Fruit fly (Drosophila melanogaster) Kc167 (cell line): ENCODE data around the gene CG13305.

Source experiments
- Myc ChIP-seq: fragments of >200 bp; optimal IDR thresholded peaks from 2 replicates; lab custom pipeline; 2017; ENCODE audit warnings: missing external identifiers
- Sin3A ChIP-seq: fragments of >200 bp; optimal IDR thresholded peaks from 2 replicates; lab custom pipeline; 2018; ENCODE audit warnings: missing external identifiers
- h ChIP-seq: fragments of >200 bp; optimal IDR thresholded peaks from 3 replicates; lab custom pipeline; 2018; ENCODE audit warnings: missing external identifiers
- insv ChIP-seq: fragments of >200 bp; optimal IDR thresholded peaks from 3 replicates; lab custom pipeline; 2018; ENCODE audit warnings: missing external identifiers
- psq ChIP-seq: fragments of >200 bp; optimal IDR thresholded peaks from 2 replicates; lab custom pipeline; 2017; ENCODE audit warnings: missing external identifiers
- ttk ChIP-seq: sonication (Bioruptor generic); optimal IDR thresholded peaks from 2 replicates; lab custom pipeline; 2017; ENCODE audit warnings: missing external identifiers

CG13305 gene

dm6 chr3L:8681896-8682550 lies 35.4 kb upstream of the CG13305 start:
- TF ChIP-seq ttk (lab: Kevin White, UChicago), result no peak

- no peak for TF ChIP-seq insv (lab: Kevin White, UChicago)
- no peak for TF ChIP-seq Sin3A (lab: Kevin White, UChicago)
- no peak for TF ChIP-seq ttk (lab: Kevin White, UChicago)
- TF ChIP-seq h, result no peak
- TF ChIP-seq Myc (lab: Kevin White, UChicago), result no peak
- no peak for TF ChIP-seq psq (lab: Kevin White, UChicago)
These were observed 34.6 kb upstream of the CG13305 start for dm6 chr3L:8681271-8681670.

- TF ChIP-seq insv (lab: Kevin White, UChicago) (no peak), Myc (lab: Kevin White, UChicago) (no peak), psq (lab: Kevin White, UChicago) (no peak), ttk (lab: Kevin White, UChicago) (no peak), Sin3A (lab: Kevin White, UChicago) (no peak), h (no peak)
These were observed 33.7 kb upstream of the CG13305 start for dm6 chr3L:8680353-8680752.

dm6 chr3L:8677774-8678173 lies 31.2 kb upstream of the CG13305 start:
- TF ChIP-seq ttk (lab: Kevin White, UChicago) (peak; percentile 91), insv (lab: Kevin White, UChicago) (no peak)

DNA sequence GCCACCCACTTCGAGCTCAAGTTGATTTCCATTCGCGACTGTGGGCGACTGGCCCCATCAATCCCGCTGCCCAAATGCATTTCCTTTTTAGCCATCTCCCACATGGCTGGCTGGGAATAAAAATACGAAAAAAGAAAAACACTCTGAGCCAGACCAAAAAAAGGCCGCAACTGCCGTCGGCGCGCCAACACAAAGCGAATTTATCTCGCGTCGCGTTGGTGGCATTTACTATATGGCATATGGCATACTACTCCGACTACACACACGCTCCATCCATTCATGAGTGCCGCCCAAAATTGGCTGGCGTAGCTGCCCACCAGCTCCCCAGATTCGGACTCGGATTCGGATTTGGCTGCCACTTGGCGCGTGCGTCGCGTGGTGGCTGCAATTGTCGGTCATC lies 29.9 kb upstream of the CG13305 start:
- TF ChIP-seq insv (lab: Kevin White, UChicago), result no peak
- TF ChIP-seq Sin3A (lab: Kevin White, UChicago), result no peak
- TF ChIP-seq ttk (lab: Kevin White, UChicago), result no peak
- TF ChIP-seq h, result no peak

- TF ChIP-seq Myc (lab: Kevin White, UChicago) (no peak), psq (lab: Kevin White, UChicago) (no peak), Sin3A (lab: Kevin White, UChicago) (no peak), insv (lab: Kevin White, UChicago) (no peak), ttk (lab: Kevin White, UChicago) (no peak), h (no peak)
These were observed 29.0 kb upstream of the CG13305 start, which contains the start of gene hry for dm6 chr3L:8675545-8676084. Gene hry (plus strand): TSS chr3L:8675759.

- no peak for TF ChIP-seq h
- no peak for TF ChIP-seq ttk (lab: Kevin White, UChicago)
- no peak for TF ChIP-seq Sin3A (lab: Kevin White, UChicago)
- no peak for TF ChIP-seq psq (lab: Kevin White, UChicago)
- no peak for TF ChIP-seq insv (lab: Kevin White, UChicago)
- no peak for TF ChIP-seq Myc (lab: Kevin White, UChicago)
These were observed 28.5 kb upstream of the CG13305 start for dm6 chr3L:8675029-8675544.

- no peak for TF ChIP-seq Sin3A (lab: Kevin White, UChicago)
These were observed 26.9 kb upstream of the CG13305 start for dm6 chr3L:8673377-8674000.

- TF ChIP-seq Sin3A (lab: Kevin White, UChicago) (no peak), ttk (lab: Kevin White, UChicago) (no peak), Myc (lab: Kevin White, UChicago) (no peak), h (no peak), psq (lab: Kevin White, UChicago) (no peak), insv (lab: Kevin White, UChicago) (no peak)
These were observed 25.8 kb upstream of the CG13305 start for dm6 chr3L:8672199-8673059.

DNA sequence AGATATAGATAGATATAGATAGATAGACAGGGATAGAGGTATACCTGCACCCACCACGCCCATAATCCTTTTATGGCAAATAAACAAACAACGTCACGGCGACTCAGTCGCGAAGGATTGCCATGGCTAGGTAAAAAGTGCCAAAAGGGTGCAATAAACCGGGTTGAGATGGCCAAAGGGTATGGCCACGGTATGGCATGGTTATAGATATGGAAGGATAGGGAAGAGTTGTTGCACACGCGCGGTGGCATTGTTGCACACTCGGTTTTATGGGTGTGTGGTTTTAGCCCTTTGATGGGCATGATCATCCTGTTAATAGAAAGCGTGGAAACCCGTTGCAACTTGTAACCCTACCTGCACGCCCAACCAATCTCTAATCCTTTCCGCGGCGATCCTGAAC lies 24.4 kb upstream of the CG13305 start:
- TF ChIP-seq ttk (lab: Kevin White, UChicago) (no peak), insv (lab: Kevin White, UChicago) (no peak), Sin3A (lab: Kevin White, UChicago) (no peak), psq (lab: Kevin White, UChicago) (no peak), h (no peak), Myc (lab: Kevin White, UChicago) (no peak)

DNA sequence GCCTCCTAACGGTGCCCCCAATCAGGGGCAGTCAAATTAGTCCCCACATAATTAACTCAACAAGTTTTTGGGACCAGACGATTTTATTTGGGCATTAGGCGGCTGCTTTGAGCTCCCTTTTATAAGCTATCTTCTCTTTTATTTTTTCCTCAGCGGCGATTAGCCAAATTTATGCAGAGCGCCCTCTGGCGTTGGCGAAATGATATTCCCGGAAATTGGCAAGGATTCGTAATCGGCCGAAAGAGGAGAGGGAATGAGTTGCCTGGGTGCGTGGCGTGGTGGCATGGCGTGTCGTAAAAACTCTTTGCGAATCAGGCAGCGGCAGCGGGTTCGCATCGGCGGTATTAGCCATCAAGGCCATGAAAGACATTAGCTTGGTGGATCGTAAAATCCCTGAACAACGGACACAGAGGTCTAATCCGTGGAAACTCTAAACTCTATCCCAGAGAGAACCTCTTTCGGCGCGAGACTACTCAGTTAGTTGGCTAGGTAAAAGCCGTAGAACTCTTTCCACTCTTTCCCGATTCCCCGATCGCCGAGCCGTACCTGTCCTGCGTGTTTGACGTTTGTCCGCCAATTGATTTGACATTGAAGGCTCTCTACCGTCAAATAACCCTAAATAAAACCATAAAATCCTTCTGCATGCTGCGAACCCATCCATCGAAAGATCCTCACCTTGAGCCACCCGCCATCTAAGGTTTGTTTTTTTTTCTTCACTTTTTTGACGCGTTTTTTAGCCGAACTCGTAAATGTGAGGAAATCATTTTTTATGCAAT lies 23.4 kb upstream of the CG13305 start:
- TF ChIP-seq Sin3A (lab: Kevin White, UChicago), result no peak
- TF ChIP-seq psq (lab: Kevin White, UChicago), result no peak
- no peak for TF ChIP-seq ttk (lab: Kevin White, UChicago)
- no peak for TF ChIP-seq Myc (lab: Kevin White, UChicago)
- no peak for TF ChIP-seq insv (lab: Kevin White, UChicago)
- no peak for TF ChIP-seq h
